Fruit fly (Drosophila melanogaster) whole organism, embryonic: Measurements from ENCODE around the gene sna.
A peak's percentile ranks its signal among the peaks of the same experiment; 100 is the strongest.

Experiments used
- B-H1 ChIP-seq: fragments of 200-800 bp; sonication (Bioruptor generic); IDR thresholded peaks from 3 replicates; pipeline ENCODE4 v1.3.6; 2022; ENCODE audit warnings: missing biosample characterization, missing genetic modification characterization
- CG10267 ChIP-seq: fragments of 200-800 bp; sonication (Bioruptor generic); optimal IDR thresholded peaks from 2 replicates; lab custom pipeline; 2018; ENCODE audit warnings: missing biosample characterization, mild to moderate bottlenecking, missing genetic modification characterization, moderate library complexity
- CG10979 ChIP-seq: fragments of 200-800 bp; sonication (Bioruptor generic); optimal IDR thresholded peaks from 2 replicates; lab custom pipeline; 2018; ENCODE audit warnings: missing biosample characterization, mild to moderate bottlenecking, missing genetic modification characterization, moderate library complexity
- CG11504 ChIP-seq: fragments of 200-800 bp; sonication (Bioruptor generic); optimal IDR thresholded peaks from 3 replicates; lab custom pipeline; 2019; ENCODE audit warnings: missing biosample characterization, mild to moderate bottlenecking, missing genetic modification characterization, moderate library complexity
- CG11695 ChIP-seq: fragments of 200-800 bp; sonication (Bioruptor generic); IDR thresholded peaks from 3 replicates; pipeline ENCODE4 v1.3.6; 2022; ENCODE audit warnings: missing biosample characterization, missing genetic modification characterization
- CG14441 ChIP-seq: fragments of 200-800 bp; sonication (Bioruptor generic); IDR thresholded peaks from 2 replicates; pipeline ENCODE4 v1.3.6; 2022; ENCODE audit warnings: missing biosample characterization, missing genetic modification characterization
- CG14965 ChIP-seq: fragments of 200-800 bp; sonication (Bioruptor generic); optimal IDR thresholded peaks from 2 replicates; lab custom pipeline; 2016; ENCODE audit warnings: missing biosample characterization, missing genetic modification characterization, borderline replicate concordance
- CG1603 ChIP-seq: fragments of 200-800 bp; sonication (Bioruptor generic); optimal IDR thresholded peaks from 2 replicates; lab custom pipeline; 2019; ENCODE audit warnings: missing biosample characterization, mild to moderate bottlenecking, missing genetic modification characterization, moderate library complexity
- CG16815 ChIP-seq: fragments of 200-800 bp; sonication (Bioruptor generic); optimal IDR thresholded peaks from 3 replicates; lab custom pipeline; 2017; ENCODE audit warnings: missing biosample characterization, mild to moderate bottlenecking, missing genetic modification characterization
- CG17186 ChIP-seq: fragments of 200-800 bp; sonication (Bioruptor generic); optimal IDR thresholded peaks from 3 replicates; lab custom pipeline; 2017; ENCODE audit warnings: missing biosample characterization, missing genetic modification reagents, missing genetic modification characterization
- CG31224 ChIP-seq: fragments of 200-800 bp; sonication (Bioruptor generic); IDR thresholded peaks from 2 replicates; pipeline ENCODE4 v1.3.6; 2022; ENCODE audit warnings: missing biosample characterization, missing genetic modification characterization
- CG32767 ChIP-seq: fragments of 200-800 bp; sonication (Bioruptor generic); IDR thresholded peaks from 2 replicates; pipeline ENCODE4 v1.3.6; 2022; ENCODE audit warnings: missing biosample characterization, missing genetic modification characterization
- CG3407 ChIP-seq: fragments of 200-800 bp; sonication (Bioruptor generic); optimal IDR thresholded peaks from 2 replicates; lab custom pipeline; 2018; ENCODE audit warnings: missing biosample characterization, mild to moderate bottlenecking, missing genetic modification characterization
- CG3838 ChIP-seq: fragments of 200-800 bp; sonication (Bioruptor generic); optimal IDR thresholded peaks from 3 replicates; lab custom pipeline; 2016; ENCODE audit warnings: missing biosample characterization, missing genetic modification characterization
- CG42726 ChIP-seq: fragments of 200-800 bp; sonication (Bioruptor generic); IDR thresholded peaks from 2 replicates; pipeline ENCODE4 v1.3.6; 2022; ENCODE audit warnings: missing biosample characterization, missing genetic modification characterization; ENCODE audit not compliant: partially characterized antibody
- CG43689 ChIP-seq: fragments of 200-800 bp; sonication (Bioruptor generic); IDR thresholded peaks from 2 replicates; pipeline ENCODE4 v1.3.6; 2022; ENCODE audit warnings: missing biosample characterization, missing genetic modification characterization
- CG5180 ChIP-seq: fragments of 200-800 bp; sonication (Bioruptor generic); optimal IDR thresholded peaks from 3 replicates; lab custom pipeline; 2017; ENCODE audit warnings: missing biosample characterization, missing genetic modification characterization, mild to moderate bottlenecking, moderate library complexity, missing genetic modification reagents
- CG6654 ChIP-seq: fragments of 200-800 bp; sonication (Bioruptor generic); optimal IDR thresholded peaks from 2 replicates; lab custom pipeline; 2017; ENCODE audit warnings: missing biosample characterization, mild to moderate bottlenecking, missing genetic modification characterization
- CG6683 ChIP-seq: fragments of 200-800 bp; sonication (Bioruptor generic); optimal IDR thresholded peaks from 2 replicates; lab custom pipeline; 2017; ENCODE audit warnings: missing biosample characterization, mild to moderate bottlenecking, missing genetic modification characterization, missing genetic modification reagents
- CG7839 ChIP-seq: fragments of 200-800 bp; sonication (Bioruptor generic); optimal IDR thresholded peaks from 3 replicates; lab custom pipeline; 2018; ENCODE audit warnings: missing biosample characterization, mild to moderate bottlenecking, missing genetic modification characterization, moderate library complexity
- CG7928 ChIP-seq: fragments of 200-800 bp; sonication (Bioruptor generic); optimal IDR thresholded peaks from 2 replicates; lab custom pipeline; 2017; ENCODE audit warnings: missing biosample characterization, mild to moderate bottlenecking, missing genetic modification characterization
- CG9817 ChIP-seq: fragments of 200-800 bp; sonication (Bioruptor generic); optimal IDR thresholded peaks from 2 replicates; lab custom pipeline; 2018; ENCODE audit warnings: missing biosample characterization, mild to moderate bottlenecking, missing genetic modification characterization, moderate library complexity
- Camta ChIP-seq: fragments of 200-800 bp; sonication (Bioruptor generic); optimal IDR thresholded peaks from 2 replicates; lab custom pipeline; 2016; ENCODE audit warnings: missing biosample characterization, missing genetic modification characterization
- Chrac-16 ChIP-seq: fragments of 200-800 bp; sonication (Bioruptor generic); optimal IDR thresholded peaks from 3 replicates; lab custom pipeline; 2016; ENCODE audit warnings: missing biosample characterization, missing genetic modification characterization
- HLH4C ChIP-seq: fragments of 200-800 bp; sonication (Bioruptor generic); IDR thresholded peaks from 3 replicates; pipeline ENCODE4 v1.3.6; 2022; ENCODE audit warnings: missing biosample characterization, missing genetic modification characterization; ENCODE audit not compliant: partially characterized antibody
- Hr39 ChIP-seq: fragments of >200 bp; optimal IDR thresholded peaks from 2 replicates; lab custom pipeline; 2017
- Kr ChIP-seq: fragments of 200-800 bp; sonication (Bioruptor generic); optimal IDR thresholded peaks from 2 replicates; lab custom pipeline; 2017; ENCODE audit warnings: missing biosample characterization, mild to moderate bottlenecking, missing genetic modification characterization
- Lim3 ChIP-seq: fragments of 200-800 bp; sonication (Bioruptor generic); IDR thresholded peaks from 2 replicates; pipeline ENCODE4 v1.3.6; 2022; ENCODE audit warnings: missing biosample characterization, missing genetic modification characterization
- Lpt ChIP-seq: fragments of >200 bp; optimal IDR thresholded peaks from 2 replicates; lab custom pipeline; 2018; ENCODE audit warnings: missing biosample characterization, missing genetic modification characterization
- Oli ChIP-seq: fragments of 200-800 bp; sonication (Bioruptor generic); optimal IDR thresholded peaks from 2 replicates; lab custom pipeline; 2018; ENCODE audit warnings: missing biosample characterization, mild to moderate bottlenecking, missing genetic modification characterization, moderate library complexity
- Ptx1 ChIP-seq: fragments of 200-800 bp; sonication (Bioruptor generic); IDR thresholded peaks from 2 replicates; pipeline ENCODE4 v1.3.6; 2022; ENCODE audit warnings: missing biosample characterization, missing genetic modification characterization
- Spps ChIP-seq: fragments of 200-800 bp; sonication (Bioruptor generic); optimal IDR thresholded peaks from 2 replicates; lab custom pipeline; 2018; ENCODE audit warnings: missing biosample characterization, mild to moderate bottlenecking, missing genetic modification characterization
- al ChIP-seq: fragments of 200-800 bp; sonication (Bioruptor generic); IDR thresholded peaks from 2 replicates; pipeline ENCODE4 v1.3.6; 2022; ENCODE audit warnings: missing biosample characterization, missing genetic modification characterization
- bowl ChIP-seq: fragments of 200-800 bp; sonication (Bioruptor generic); IDR thresholded peaks from 2 replicates; pipeline ENCODE4 v1.3.6; 2022; ENCODE audit warnings: missing biosample characterization, missing genetic modification characterization
- bsh ChIP-seq, 2 experiments: fragments of 200-800 bp; sonication (Bioruptor generic); optimal IDR thresholded peaks; 2 replicates each; lab custom pipeline; 2017 to 2018; ENCODE audit warnings: mild to moderate bottlenecking in 2 of 2, missing biosample characterization in 2 of 2, missing genetic modification characterization in 2 of 2, moderate library complexity in 1 of 2
- chinmo ChIP-seq: fragments of 200-800 bp; sonication (Bioruptor generic); IDR thresholded peaks from 4 replicates; pipeline ENCODE4 v1.3.6; 2022; ENCODE audit warnings: missing biosample characterization, missing genetic modification characterization; ENCODE audit not compliant: partially characterized antibody
- ci ChIP-seq: fragments of 200-800 bp; sonication (Bioruptor generic); IDR thresholded peaks from 3 replicates; pipeline ENCODE4 v1.3.6; 2022; ENCODE audit warnings: missing biosample characterization, missing genetic modification characterization
- corto ChIP-seq: fragments of 200-800 bp; sonication (Bioruptor generic); optimal IDR thresholded peaks from 2 replicates; lab custom pipeline; 2016; ENCODE audit warnings: missing biosample characterization, mild to moderate bottlenecking, missing genetic modification characterization, moderate library complexity
- da ChIP-seq: fragments of 200-800 bp; sonication (Bioruptor generic); optimal IDR thresholded peaks from 2 replicates; lab custom pipeline; 2016; ENCODE audit warnings: missing biosample characterization, missing genetic modification characterization
- fd96Cb ChIP-seq: fragments of 200-800 bp; sonication (Bioruptor generic); optimal IDR thresholded peaks from 2 replicates; lab custom pipeline; 2018; ENCODE audit warnings: missing biosample characterization, mild to moderate bottlenecking, missing genetic modification characterization, moderate library complexity
- fu2 ChIP-seq: fragments of 200-800 bp; sonication (Bioruptor generic); optimal IDR thresholded peaks from 2 replicates; lab custom pipeline; 2016; ENCODE audit warnings: missing biosample characterization, missing genetic modification characterization
- grau ChIP-seq: fragments of 200-800 bp; optimal IDR thresholded peaks from 3 replicates; lab custom pipeline; 2019; ENCODE audit warnings: missing biosample characterization, mild to moderate bottlenecking, missing genetic modification characterization, moderate library complexity
- nerfin-1 ChIP-seq: fragments of 200-800 bp; sonication (Bioruptor generic); optimal IDR thresholded peaks from 3 replicates; lab custom pipeline; 2019; ENCODE audit warnings: missing biosample characterization, mild to moderate bottlenecking, missing genetic modification characterization, moderate library complexity
- schlank ChIP-seq: fragments of 200-800 bp; sonication (Bioruptor generic); optimal IDR thresholded peaks from 2 replicates; lab custom pipeline; 2018; ENCODE audit warnings: missing biosample characterization, mild to moderate bottlenecking, missing genetic modification characterization
- sisA ChIP-seq: fragments of 200-800 bp; sonication (Bioruptor generic); IDR thresholded peaks from 2 replicates; pipeline ENCODE4 v1.3.6; 2022; ENCODE audit warnings: missing biosample characterization, missing genetic modification characterization
- slou ChIP-seq: fragments of 200-800 bp; sonication (Bioruptor generic); optimal IDR thresholded peaks from 3 replicates; lab custom pipeline; 2016; ENCODE audit warnings: missing biosample characterization, missing genetic modification characterization
- sqz ChIP-seq: fragments of 200-800 bp; sonication (Bioruptor generic); optimal IDR thresholded peaks from 3 replicates; lab custom pipeline; 2018; ENCODE audit warnings: missing biosample characterization, mild to moderate bottlenecking, missing genetic modification characterization
- z ChIP-seq: fragments of 200-800 bp; sonication (Bioruptor generic); IDR thresholded peaks from 3 replicates; pipeline ENCODE4 v1.3.6; 2022; ENCODE audit warnings: missing biosample characterization, missing genetic modification characterization
- zen ChIP-seq: fragments of 200-800 bp; sonication (Bioruptor generic); optimal IDR thresholded peaks from 3 replicates; lab custom pipeline; 2018; ENCODE audit warnings: missing biosample characterization, mild to moderate bottlenecking, missing genetic modification characterization, moderate library complexity

Gene sna

dm6 chr2L:15465121-15465520 is 12.9 kb downstream of the sna start (continued):
- TF ChIP-seq CG16815 (GFP tag; lab: Kevin White, UChicago) (no peak), nerfin-1 (tag; lab: Kevin White, UChicago) (no peak), da (GFP tag; lab: Kevin White, UChicago) (no peak), Kr (GFP tag; lab: Kevin White, UChicago) (no peak), sisA (GFP tag; lab: Robert Waterston, UW) (no peak), CG17186 (GFP tag; lab: Kevin White, UChicago) (no peak), CG9817 (tag; lab: Kevin White, UChicago) (no peak), B-H1 (GFP tag; lab: Robert Waterston, UW) (no peak), CG11695 (GFP tag; lab: Robert Waterston, UW) (no peak), corto (GFP tag; lab: Kevin White, UChicago) (no peak), CG10979 (tag; lab: Kevin White, UChicago) (peak; percentile 56), chinmo (GFP tag; lab: Robert Waterston, UW) (no peak), CG6683 (no peak), sqz (GFP tag; lab: Kevin White, UChicago) (no peak), bsh (GFP tag; optimal IDR thresholded peaks at IDR 0.05; lab: Kevin White, UChicago) (peak in 1 of 2 experiments; percentile 74), HLH4C (no peak), CG31224 (GFP tag; lab: Robert Waterston, UW) (no peak), schlank (tag; lab: Kevin White, UChicago) (no peak), grau (tag; lab: Kevin White, UChicago) (peak; percentile 20), CG1603 (tag; lab: Kevin White, UChicago) (peak; percentile 64), fu2 (no peak), CG14441 (GFP tag; lab: Robert Waterston, UW) (no peak), Hr39 (lab: Kevin White, UChicago) (no peak), Lim3 (GFP tag; lab: Robert Waterston, UW) (no peak), CG11504 (tag; lab: Kevin White, UChicago) (peak; percentile 35), CG3838 (GFP tag; lab: Kevin White, UChicago) (no peak), CG43689 (no peak), CG3407 (GFP tag; lab: Kevin White, UChicago) (no peak), zen (tag; lab: Kevin White, UChicago) (no peak), Lpt (GFP tag; lab: Kevin White, UChicago) (no peak), CG42726 (GFP tag; lab: Robert Waterston, UW) (no peak), CG7928 (GFP tag; lab: Kevin White, UChicago) (no peak), CG5180 (GFP tag; lab: Kevin White, UChicago) (no peak), Ptx1 (GFP tag; lab: Robert Waterston, UW) (no peak; the same call in 1 of the 2 replicates), bowl (no peak), z (GFP tag; lab: Robert Waterston, UW) (no peak), al (no peak), CG7839 (tag; lab: Kevin White, UChicago) (peak; percentile 36), slou (no peak), Spps (tag; lab: Kevin White, UChicago) (peak; percentile 50), Chrac-16 (GFP tag; lab: Kevin White, UChicago) (peak; percentile 3), ci (GFP tag; lab: Robert Waterston, UW) (no peak; the same call in 2 of the 3 replicates), CG32767 (GFP tag; lab: Robert Waterston, UW) (no peak), Oli (tag; lab: Kevin White, UChicago) (peak; percentile 26), CG6654 (GFP tag; lab: Kevin White, UChicago) (no peak), CG14965 (no peak), CG10267 (tag; lab: Kevin White, UChicago) (peak; percentile 15), Camta (GFP tag; lab: Kevin White, UChicago) (no peak), fd96Cb (peak; percentile 37)
- TF ChIP-seq, all 482 proteins: peak for 47
